Comparison of ENCODE assay signal across 2 fruit fly cellular contexts in genomic region chrX:10607629-10608028, dm6.
TF ChIP-seq lines count a peak whose summit lies in the region.

No protein-coding gene starts in this region.

- no peak for TF ChIP-seq CTCF in whole organism, embryonic (GFP tag; optimal IDR thresholded peaks at IDR 0.05; lab: Kevin White, UChicago)

TF ChIP-seq in whole organism, embryonic, 481 proteins besides CTCF, POLR2A, EP300 and RAD21:
- TF ChIP-seq seq (GFP tag; IDR thresholded peaks at IDR 0.05; lab: Robert Waterston, UW) (no peak), sc (optimal IDR thresholded peaks at IDR 0.05; lab: Kevin White, UChicago) (no peak), sc (GFP tag; optimal IDR thresholded peaks at IDR 0.05; lab: Kevin White, UChicago) (no peak), CG10959 (GFP tag; IDR thresholded peaks at IDR 0.05; lab: Robert Waterston, UW) (no peak), CG17328 (GFP tag; IDR thresholded peaks at IDR 0.05; lab: Robert Waterston, UW) (no peak), CG10267 (tag; optimal IDR thresholded peaks at IDR 0.05; lab: Kevin White, UChicago) (no peak), Dfd (GFP tag; optimal IDR thresholded peaks at IDR 0.05; lab: Kevin White, UChicago) (peak in 1 of 2 experiments; percentile 16), CG3726 (GFP tag; IDR thresholded peaks at IDR 0.05; lab: Robert Waterston, UW) (no peak), CG9797 (GFP tag; optimal IDR thresholded peaks at IDR 0.05; lab: Kevin White, UChicago) (no peak), Ada2b (GFP tag; IDR thresholded peaks at IDR 0.05; lab: Robert Waterston, UW) (no peak), tx (GFP tag; optimal IDR thresholded peaks at IDR 0.05; lab: Kevin White, UChicago) (no peak), Dref (GFP tag; IDR thresholded peaks at IDR 0.05; lab: Robert Waterston, UW) (no peak), Med (GFP tag; lab: Kevin White, UChicago) (peak; percentile 19), Gsc (GFP tag; IDR thresholded peaks at IDR 0.05; lab: Robert Waterston, UW) (no peak), Ets65A (GFP tag; lab: Kevin White, UChicago) (peak; percentile 10), Oli (tag; optimal IDR thresholded peaks at IDR 0.05; lab: Kevin White, UChicago) (no peak), CG15601 (tag; optimal IDR thresholded peaks at IDR 0.05; lab: Kevin White, UChicago) (no peak), amos (GFP tag; IDR thresholded peaks at IDR 0.05; lab: Robert Waterston, UW; ENCODE audit: partially characterized antibody) (no peak), org-1 (GFP tag; optimal IDR thresholded peaks at IDR 0.05; lab: Kevin White, UChicago) (no peak), ERR (GFP tag; optimal IDR thresholded peaks at IDR 0.05; lab: Kevin White, UChicago) (no peak), Elba2 (GFP tag; optimal IDR thresholded peaks at IDR 0.05; lab: Kevin White, UChicago) (no peak)
TF ChIP-seq in whole organism, embryonic: peak in this region for 3.

TF ChIP-seq in whole organism, wandering third instar larva, 38 proteins besides CTCF, POLR2A, EP300 and RAD21:
- TF ChIP-seq Jra (GFP tag; optimal IDR thresholded peaks at IDR 0.05; lab: Kevin White, UChicago) (no peak), Dfd (GFP tag; optimal IDR thresholded peaks at IDR 0.05; lab: Kevin White, UChicago) (peak; percentile 93), Vsx2 (GFP tag; optimal IDR thresholded peaks at IDR 0.05; lab: Kevin White, UChicago; ENCODE audit: partially characterized antibody) (no peak), Hnf4 (GFP tag; optimal IDR thresholded peaks at IDR 0.05; lab: Kevin White, UChicago) (no peak), fru (GFP tag; optimal IDR thresholded peaks at IDR 0.05; lab: Kevin White, UChicago) (no peak), Sp1 (GFP tag; optimal IDR thresholded peaks at IDR 0.05; lab: Kevin White, UChicago) (no peak), dmrt93B (GFP tag; optimal IDR thresholded peaks at IDR 0.05; lab: Kevin White, UChicago) (no peak)
